Worm (Caenorhabditis elegans) whole organism, L1 larva: Measurements from ENCODE around the gene plk-3.
A peak's percentile ranks its signal among the peaks of the same experiment; 100 is the strongest.

Source experiments
- C16A3.4 ChIP-seq: fragments of 150-350 bp; optimal IDR thresholded peaks from 2 replicates; lab custom pipeline; 2014; ENCODE audit warnings: missing biosample characterization, missing genetic modification characterization
- F16B12.6 ChIP-seq: fragments of 150-350 bp; optimal IDR thresholded peaks from 2 replicates; lab custom pipeline; 2014; ENCODE audit warnings: missing biosample characterization, missing genetic modification characterization
- Y116A8C.19 ChIP-seq: sonication (generic microtip); optimal IDR thresholded peaks from 2 replicates; lab custom pipeline; 2016; ENCODE audit warnings: missing compliant biosample characterization, missing genetic modification characterization, borderline replicate concordance
- alr-1 ChIP-seq: fragments of 200-800 bp; sonication (Bioruptor generic); optimal IDR thresholded peaks from 2 replicates; lab custom pipeline; 2018; ENCODE audit warnings: borderline replicate concordance, mild to moderate bottlenecking, missing genetic modification characterization, missing compliant biosample characterization
- ceh-63 ChIP-seq: fragments of 200-800 bp; sonication (Bioruptor generic); optimal IDR thresholded peaks from 2 replicates; lab custom pipeline; 2018; ENCODE audit warnings: mild to moderate bottlenecking, missing genetic modification characterization, missing compliant biosample characterization
- ceh-8 ChIP-seq: fragments of 200-800 bp; sonication (Bioruptor generic); optimal IDR thresholded peaks from 2 replicates; lab custom pipeline; 2018; ENCODE audit warnings: mild to moderate bottlenecking, missing genetic modification characterization, moderate library complexity, missing compliant biosample characterization
- ceh-82 ChIP-seq, 3 experiments: fragments of 150-350 bp in 1 of 3; sonication (generic microtip) in 2 of 3; optimal IDR thresholded peaks; 2 replicates each; lab custom pipeline; 2014 to 2017; ENCODE audit warnings: missing biosample characterization in 3 of 3, missing genetic modification characterization in 3 of 3
- ceh-88 ChIP-seq: fragments of 200-800 bp; sonication (Bioruptor generic); IDR thresholded peaks from 2 replicates; pipeline ENCODE4 v1.3.6; 2022; ENCODE audit warnings: missing genetic modification characterization, missing compliant biosample characterization
- ceh-90 ChIP-seq: sonication (generic microtip); optimal IDR thresholded peaks from 2 replicates; lab custom pipeline; 2016; ENCODE audit warnings: missing genetic modification characterization, missing compliant biosample characterization
- ces-1 ChIP-seq: fragments of 150-350 bp; optimal IDR thresholded peaks from 2 replicates; lab custom pipeline; 2014; ENCODE audit warnings: missing biosample characterization, missing genetic modification reagents, missing genetic modification characterization
- dpl-1 ChIP-seq, 3 experiments: fragments of 150-350 bp in 2 of 3; sonication (generic microtip) in 1 of 3; optimal IDR thresholded peaks; 2 replicates each; lab custom pipeline; 2014 to 2017; ENCODE audit warnings: missing biosample characterization in 3 of 3, missing genetic modification characterization in 3 of 3, missing genetic modification reagents in 3 of 3
- efl-1 ChIP-seq, 4 experiments: fragments of 150-350 bp; optimal IDR thresholded peaks in 3 of 4; peaks in 1 of 4; 1 replicate in 1 of 4; 2 replicates in 3 of 4; lab custom pipeline; 2014; ENCODE audit warnings: missing biosample characterization in 2 of 4, missing genetic modification characterization in 2 of 4, missing genetic modification reagents in 2 of 4
- efl-3 ChIP-seq: fragments of 200-800 bp; sonication (Bioruptor generic); optimal IDR thresholded peaks from 2 replicates; lab custom pipeline; 2018; ENCODE audit warnings: mild to moderate bottlenecking, missing genetic modification characterization, missing compliant biosample characterization
- egl-13 ChIP-seq: sonication (generic microtip); optimal IDR thresholded peaks from 2 replicates; lab custom pipeline; 2016; ENCODE audit warnings: missing genotype, missing genetic modification reagents, missing genetic modification characterization, missing compliant biosample characterization
- ets-5 ChIP-seq: fragments of 200-800 bp; sonication (Bioruptor generic); IDR thresholded peaks from 2 replicates; pipeline ENCODE4 v1.3.6; 2022; ENCODE audit warnings: missing genetic modification characterization, missing compliant biosample characterization
- grh-1 ChIP-seq: fragments of 200-800 bp; sonication (Bioruptor generic); IDR thresholded peaks from 2 replicates; pipeline ENCODE4 v1.3.6; 2022; ENCODE audit warnings: missing genetic modification reagents, missing genetic modification characterization, missing compliant biosample characterization
- hlh-17 ChIP-seq: fragments of 200-800 bp; sonication (Bioruptor generic); optimal IDR thresholded peaks from 2 replicates; lab custom pipeline; 2018; ENCODE audit warnings: missing genetic modification characterization, mild to moderate bottlenecking, missing compliant biosample characterization, moderate library complexity, borderline replicate concordance
- irx-1 ChIP-seq: sonication (generic microtip); optimal IDR thresholded peaks from 2 replicates; lab custom pipeline; 2016; ENCODE audit warnings: missing genetic modification characterization, missing compliant biosample characterization
- isw-1 ChIP-seq: fragments of 200-800 bp; sonication (Bioruptor generic); IDR thresholded peaks from 2 replicates; pipeline ENCODE4 v1.3.6; 2022; ENCODE audit warnings: missing genetic modification characterization, missing compliant biosample characterization
- jun-1 ChIP-seq: fragments of 150-350 bp; optimal IDR thresholded peaks from 2 replicates; lab custom pipeline; 2014; ENCODE audit warnings: missing biosample characterization, missing genetic modification reagents, missing genetic modification characterization
- lin-13 ChIP-seq: fragments of 150-350 bp; optimal IDR thresholded peaks from 2 replicates; lab custom pipeline; 2014; ENCODE audit warnings: missing biosample characterization, missing genetic modification reagents, missing genetic modification characterization
- lin-14 ChIP-seq: fragments of 200-800 bp; sonication (Bioruptor generic); optimal IDR thresholded peaks from 2 replicates; lab custom pipeline; 2018; ENCODE audit warnings: mild to moderate bottlenecking, missing genetic modification characterization, moderate library complexity, missing compliant biosample characterization
- lin-35 ChIP-seq, 2 experiments: fragments of 150-350 bp; optimal IDR thresholded peaks; 2 replicates each; lab custom pipeline; 2014; ENCODE audit warnings: missing biosample characterization in 2 of 2, missing genetic modification characterization in 2 of 2, missing genetic modification reagents in 2 of 2
- lin-39 ChIP-seq: fragments of 150-350 bp; optimal IDR thresholded peaks from 2 replicates; lab custom pipeline; 2014; ENCODE audit warnings: missing biosample characterization, missing genetic modification reagents, missing genetic modification characterization
- lsy-2 ChIP-seq, 2 experiments: fragments of 150-350 bp; optimal IDR thresholded peaks; 2 replicates each; lab custom pipeline; 2014; ENCODE audit warnings: missing biosample characterization in 2 of 2, missing genetic modification characterization in 2 of 2
- mef-2 ChIP-seq: fragments of 150-350 bp; optimal IDR thresholded peaks from 2 replicates; lab custom pipeline; 2014; ENCODE audit warnings: missing biosample characterization, missing genetic modification characterization
- nhr-11 ChIP-seq: fragments of 150-350 bp; optimal IDR thresholded peaks from 2 replicates; lab custom pipeline; 2014; ENCODE audit warnings: missing biosample characterization, missing genetic modification characterization
- nhr-19 ChIP-seq: fragments of 200-800 bp; sonication (Bioruptor generic); conservative IDR thresholded peaks from 2 replicates; pipeline ENCODE4 v1.3.6; 2022; ENCODE audit warnings: missing genetic modification characterization, missing compliant biosample characterization
- nhr-20 ChIP-seq: sonication (generic microtip); optimal IDR thresholded peaks from 2 replicates; lab custom pipeline; 2016; ENCODE audit warnings: mild to moderate bottlenecking, missing genetic modification characterization, missing compliant biosample characterization
- nhr-237 ChIP-seq: fragments of 150-350 bp; optimal IDR thresholded peaks from 2 replicates; lab custom pipeline; 2014; ENCODE audit warnings: missing biosample characterization, missing genetic modification characterization
- nhr-47 ChIP-seq: sonication (generic microtip); optimal IDR thresholded peaks from 2 replicates; lab custom pipeline; 2016; ENCODE audit warnings: mild to moderate bottlenecking, missing genetic modification characterization, moderate library complexity, missing compliant biosample characterization
- rnt-1 ChIP-seq: sonication (generic microtip); optimal IDR thresholded peaks from 2 replicates; lab custom pipeline; 2016; ENCODE audit warnings: mild to moderate bottlenecking, missing genetic modification characterization, moderate library complexity, missing compliant biosample characterization
- snpc-4 ChIP-seq: fragments of 150-350 bp; optimal IDR thresholded peaks from 2 replicates; lab custom pipeline; 2014; ENCODE audit warnings: missing biosample characterization, missing genetic modification characterization
- sox-4 ChIP-seq: sonication (generic microtip); optimal IDR thresholded peaks from 2 replicates; lab custom pipeline; 2016; ENCODE audit warnings: missing genetic modification characterization, missing compliant biosample characterization
- tbx-2 ChIP-seq: sonication (generic microtip); optimal IDR thresholded peaks from 2 replicates; lab custom pipeline; 2016; ENCODE audit warnings: missing genetic modification characterization, missing compliant biosample characterization
- unc-30 ChIP-seq: sonication (generic microtip); optimal IDR thresholded peaks from 2 replicates; lab custom pipeline; 2017; ENCODE audit warnings: missing biosample characterization, missing genetic modification characterization
- unc-86 ChIP-seq: sonication (generic microtip); optimal IDR thresholded peaks from 2 replicates; lab custom pipeline; 2016; ENCODE audit warnings: missing genetic modification characterization, missing compliant biosample characterization
- unc-98 ChIP-seq: fragments of 200-800 bp; sonication (Bioruptor generic); IDR thresholded peaks from 2 replicates; pipeline ENCODE4 v1.3.6; 2022; ENCODE audit warnings: missing genetic modification characterization, missing compliant biosample characterization
- zag-1 ChIP-seq: fragments of 150-350 bp; optimal IDR thresholded peaks from 2 replicates; lab custom pipeline; 2014; ENCODE audit warnings: missing biosample characterization, missing genetic modification characterization
- ztf-11 ChIP-seq, 2 experiments: sonication (generic microtip); optimal IDR thresholded peaks; 2 replicates each; lab custom pipeline; 2016 to 2017; ENCODE audit warnings: missing genetic modification characterization in 2 of 2, missing biosample characterization in 1 of 2, missing compliant biosample characterization in 1 of 2

plk-3 gene

DNA sequence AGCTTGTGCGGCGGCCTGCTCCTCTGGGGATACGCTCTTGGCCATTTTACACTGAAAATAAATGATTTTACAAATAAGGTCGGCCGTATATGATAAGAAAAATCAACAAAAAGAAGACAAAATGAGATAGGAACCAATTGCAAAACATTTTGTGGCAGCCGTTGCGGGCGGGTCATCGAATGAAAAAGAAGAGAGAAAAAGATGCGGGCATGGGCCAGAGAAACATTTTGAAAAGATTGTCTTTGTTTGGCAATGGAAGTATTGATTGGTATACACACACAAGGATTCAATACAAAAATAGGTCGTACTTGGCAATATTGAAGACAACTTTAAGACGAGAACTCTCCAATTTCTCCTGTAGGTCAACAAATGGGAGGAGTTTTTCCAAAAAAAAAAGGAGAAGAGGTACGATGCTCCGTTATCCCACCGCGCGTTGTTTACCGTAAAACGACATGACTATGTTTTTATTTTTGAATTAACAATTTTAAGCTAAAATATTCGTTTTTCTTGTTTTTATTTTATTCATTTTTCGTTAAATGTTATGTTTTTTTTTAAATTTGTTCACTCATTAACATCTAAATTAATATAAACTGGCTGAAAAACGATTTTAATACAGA, 39.7 kb upstream of the plk-3 start, which contains the start of the genes plc-4 and R05G6.4 (continued):
- TF ChIP-seq jun-1 (tag; lab: Kevin White, UChicago) (no peak), lin-39 (tag; lab: Kevin White, UChicago) (no peak), lin-35 (GFP tag; optimal IDR thresholded peaks at IDR 0.05; lab: Kevin White, UChicago) (peak; percentile 42 to 65), snpc-4 (tag; lab: Kevin White, UChicago) (no peak), grh-1 (GFP tag; lab: Robert Waterston, UW) (no peak), alr-1 (tag; lab: Kevin White, UChicago) (no peak), tbx-2 (peak; percentile 38), irx-1 (tag; lab: Kevin White, UChicago) (no peak)
- TF ChIP-seq, all 84 proteins: peak for 24

DNA sequence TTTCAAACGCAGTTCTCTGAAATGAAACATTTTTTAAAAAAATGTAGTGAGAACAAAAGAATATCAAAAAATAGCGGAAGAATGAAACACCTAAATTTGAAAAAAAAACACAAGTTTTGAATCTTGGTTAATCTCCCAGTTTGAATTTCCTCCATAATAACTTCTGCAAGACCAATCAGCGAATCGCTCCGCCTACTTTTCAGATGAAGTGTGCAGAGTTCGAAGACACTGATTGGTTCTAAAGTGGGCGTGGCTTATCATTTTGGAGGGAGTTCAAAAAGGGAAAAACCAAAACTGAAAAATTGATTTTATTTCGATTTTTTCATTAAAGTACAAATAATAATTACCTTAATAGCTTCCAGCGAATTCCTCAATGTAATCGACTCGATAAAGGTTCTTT, 37.8 kb upstream of the plk-3 start:
- no peak for TF ChIP-seq unc-30 (tag; lab: Kevin White, UChicago)
- TF ChIP-seq unc-98 (GFP tag; lab: Robert Waterston, UW) = no peak
- TF ChIP-seq dpl-1 (GFP tag; optimal IDR thresholded peaks at IDR 0.05; lab: Kevin White, UChicago) = peak in 2 of 3 experiments; percentile 29 to 37
- TF ChIP-seq egl-13 (tag; lab: Kevin White, UChicago) = no peak
- TF ChIP-seq lin-35 (GFP tag; optimal IDR thresholded peaks at IDR 0.05; lab: Kevin White, UChicago) = peak in 1 of 2 experiments; percentile 7
- TF ChIP-seq ceh-90 (tag; lab: Kevin White, UChicago) = no peak
- TF ChIP-seq ets-5 (GFP tag; lab: Robert Waterston, UW) = no peak
- TF ChIP-seq efl-1 (optimal IDR thresholded peaks at IDR 0.05; lab: Kevin White, UChicago) = peak in 1 of 2 experiments; percentile 10
- peak in 1 of 2 experiments; percentile 40 for TF ChIP-seq efl-1 (GFP tag; optimal IDR thresholded peaks at IDR 0.05 in 1 of 2; lab: Kevin White, UChicago)
- TF ChIP-seq efl-3 (GFP tag; lab: Kevin White, UChicago) = no peak
- no peak for TF ChIP-seq ceh-8 (GFP tag; lab: Kevin White, UChicago)
- TF ChIP-seq, all 84 proteins: peak for 3

DNA sequence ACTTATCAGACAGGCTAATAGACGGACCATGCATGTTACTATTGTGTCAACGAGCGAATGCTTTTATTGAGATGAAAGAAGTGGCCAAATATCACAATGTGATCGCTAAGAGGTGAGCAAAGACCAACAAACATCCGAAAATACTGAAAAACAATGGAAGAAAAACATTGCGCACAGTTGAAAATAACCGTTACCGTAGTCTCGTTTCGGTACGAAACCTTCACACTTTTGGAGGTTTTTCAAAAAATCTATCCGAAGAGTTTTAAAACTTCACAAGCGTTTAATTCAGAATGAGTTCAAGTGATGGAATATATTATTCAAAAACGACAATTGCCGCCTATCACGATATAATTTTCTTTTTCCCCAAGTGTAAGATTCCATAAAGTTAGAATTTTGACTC, 35.8 kb upstream of the plk-3 start:
- peak; percentile 51 to 87 for TF ChIP-seq lsy-2 (tag; optimal IDR thresholded peaks at IDR 0.05; lab: Kevin White, UChicago)
- TF ChIP-seq hlh-17 (GFP tag; lab: Kevin White, UChicago) = no peak
- peak; percentile 18 to 51 (median 42) for TF ChIP-seq dpl-1 (GFP tag; optimal IDR thresholded peaks at IDR 0.05; lab: Kevin White, UChicago)
- peak in 1 of 2 experiments; percentile 65 for TF ChIP-seq lin-35 (GFP tag; optimal IDR thresholded peaks at IDR 0.05; lab: Kevin White, UChicago)
- no peak for TF ChIP-seq nhr-11 (tag; lab: Kevin White, UChicago)
- peak; percentile 38 to 56 for TF ChIP-seq efl-1 (optimal IDR thresholded peaks at IDR 0.05; lab: Kevin White, UChicago)
- peak; percentile 48 to 91 for TF ChIP-seq efl-1 (GFP tag; optimal IDR thresholded peaks at IDR 0.05 in 1 of 2; lab: Kevin White, UChicago)
- no peak for TF ChIP-seq nhr-20 (tag; lab: Kevin White, UChicago)
- TF ChIP-seq, all 84 proteins: peak for 4

DNA sequence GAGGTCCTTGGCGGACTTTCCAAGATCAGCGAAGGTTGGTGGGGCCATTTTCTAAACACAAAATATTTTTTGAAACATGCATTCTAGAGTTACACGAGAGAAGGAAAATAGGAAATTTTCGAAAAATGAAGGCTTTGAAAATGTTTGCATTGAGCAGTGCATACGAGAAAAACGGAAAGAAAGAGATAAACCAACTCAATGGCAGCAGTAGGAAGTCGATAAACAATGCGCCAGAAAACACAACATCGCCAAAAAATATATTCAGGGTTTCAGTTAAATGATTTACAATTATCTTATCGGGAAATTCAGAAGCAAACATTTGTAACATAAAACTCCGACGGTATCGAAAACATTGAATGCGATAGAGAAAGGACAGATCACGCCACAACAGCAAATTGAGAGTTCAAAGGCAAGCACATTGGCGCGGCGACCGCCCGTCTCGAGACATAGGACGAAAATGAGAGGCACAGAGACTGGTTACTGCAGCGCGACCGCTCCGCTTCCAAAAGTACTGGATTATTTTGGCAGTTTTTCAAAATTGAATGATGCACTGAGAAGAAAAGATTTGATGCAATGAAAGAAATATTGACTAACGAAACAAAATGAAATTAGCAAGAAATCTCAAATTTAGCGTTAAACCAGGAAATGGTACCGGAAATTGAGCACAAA, 35.0 kb upstream of the plk-3 start, which contains the start of the genes vdac-1 and R05G6.5:
vdac-1 (minus strand) TSS at position 51 of the 669 bp plus-strand sequence.
R05G6.5 (plus strand) TSS at position 527 of the 669 bp plus-strand sequence.
- TF ChIP-seq ceh-88 (GFP tag; lab: Robert Waterston, UW) = peak; percentile 49; the same call in 1 of the 2 replicates
- peak; percentile 97 for TF ChIP-seq lin-14 (GFP tag; lab: Kevin White, UChicago)
- peak; percentile 73 for TF ChIP-seq nhr-237 (tag; lab: Kevin White, UChicago)
- peak; percentile 30 for TF ChIP-seq mef-2
- TF ChIP-seq nhr-47 (tag; lab: Kevin White, UChicago) = peak; percentile 83
- peak; percentile 79 for TF ChIP-seq rnt-1 (tag; lab: Kevin White, UChicago)
- TF ChIP-seq F16B12.6 (tag; lab: Kevin White, UChicago) = no peak
- peak; percentile 42 to 93 (median 70) for TF ChIP-seq ceh-82 (tag; optimal IDR thresholded peaks at IDR 0.05; lab: Kevin White, UChicago)
- no peak for TF ChIP-seq ztf-11 (tag; optimal IDR thresholded peaks at IDR 0.05; lab: Kevin White, UChicago)
- TF ChIP-seq efl-1 (optimal IDR thresholded peaks at IDR 0.05; lab: Kevin White, UChicago) = peak; percentile 59 to 93
- peak; percentile 90 to 99 for TF ChIP-seq efl-1 (GFP tag; optimal IDR thresholded peaks at IDR 0.05 in 1 of 2; lab: Kevin White, UChicago)
- peak; percentile 71 for TF ChIP-seq isw-1 (GFP tag; lab: Robert Waterston, UW)
- peak; percentile 24 for TF ChIP-seq nhr-11 (tag; lab: Kevin White, UChicago)
- no peak for TF ChIP-seq Y116A8C.19 (tag; lab: Kevin White, UChicago)
- no peak for TF ChIP-seq lin-39 (tag; lab: Kevin White, UChicago)
- peak; percentile 90 for TF ChIP-seq C16A3.4 (tag; lab: Kevin White, UChicago)
- peak; percentile 58 for TF ChIP-seq jun-1 (tag; lab: Kevin White, UChicago)
- no peak for TF ChIP-seq hlh-17 (GFP tag; lab: Kevin White, UChicago)
- TF ChIP-seq nhr-19 = peak; percentile 87
- no peak for TF ChIP-seq ets-5 (GFP tag; lab: Robert Waterston, UW)
- TF ChIP-seq ceh-63 (GFP tag; lab: Kevin White, UChicago) = no peak
- TF ChIP-seq zag-1 (tag; lab: Kevin White, UChicago) = no peak
- TF ChIP-seq sox-4 (tag; lab: Kevin White, UChicago) = no peak
- TF ChIP-seq unc-86 (tag; lab: Kevin White, UChicago) = peak; percentile 56
- no peak for TF ChIP-seq unc-98 (GFP tag; lab: Robert Waterston, UW)
- no peak for TF ChIP-seq ces-1
- TF ChIP-seq lin-13 (GFP tag; lab: Kevin White, UChicago) = peak; percentile 82
